Worm (Caenorhabditis elegans): ENCODE measurements around the gene F53F4.15.

The F53F4.15 gene

ce11 chrV:13657291-13657690, 36.5 kb downstream of the F53F4.15 start (continued):
- no peak for TF ChIP-seq pha-4 (GFP tag; IDR thresholded peaks at IDR 0.05)
- no peak for TF ChIP-seq pha-4 (tag; optimal IDR thresholded peaks at IDR 0.05)
- TF ChIP-seq mdl-1 (tag; optimal IDR thresholded peaks at IDR 0.05) = peak; percentile 96 to 98
- no peak for TF ChIP-seq unc-39 (tag; optimal IDR thresholded peaks at IDR 0.05)
- TF ChIP-seq Y48G9A.11 (GFP tag; IDR thresholded peaks at IDR 0.05) = no peak
- 0 out of 2 replicates have a peak, but pooled peaks have one; percentile 9 for TF ChIP-seq zfp-3 (GFP tag; conservative IDR thresholded peaks at IDR 0.05)
- TF ChIP-seq mxl-3 (GFP tag; optimal IDR thresholded peaks at IDR 0.05) = peak; percentile 97
- peak; percentile 50 for TF ChIP-seq duxl-1 (tag; optimal IDR thresholded peaks at IDR 0.05; ENCODE audit: poor library complexity)
- TF ChIP-seq zip-2 (tag; optimal IDR thresholded peaks at IDR 0.05) = peak; percentile 5
- TF ChIP-seq F26F4.8 (GFP tag; conservative IDR thresholded peaks at IDR 0.05) = no peak
- TF ChIP-seq nhr-111 (GFP tag; optimal IDR thresholded peaks at IDR 0.05) = no peak
- TF ChIP-seq mep-1 (tag; optimal IDR thresholded peaks at IDR 0.05) = peak; percentile 50
- peak; percentile 39 for TF ChIP-seq dpl-1 (GFP tag; optimal IDR thresholded peaks at IDR 0.05)
- TF ChIP-seq sdz-12 (GFP tag; optimal IDR thresholded peaks at IDR 0.05) = no peak
- peak; percentile 1 for TF ChIP-seq nhr-6 (tag; optimal IDR thresholded peaks at IDR 0.05)
- peak; percentile 80 for TF ChIP-seq nhr-48 (tag; optimal IDR thresholded peaks at IDR 0.05)
- TF ChIP-seq F37D6.2 (tag; optimal IDR thresholded peaks at IDR 0.05) = no peak
- no peak for TF ChIP-seq Y105C5A.15 (GFP tag; IDR thresholded peaks at IDR 0.05)
- TF ChIP-seq tag-97 (GFP tag; IDR thresholded peaks at IDR 0.05) = no peak
- peak; percentile 26; the same call in 1 of the 2 replicates for TF ChIP-seq ctbp-1 (GFP tag; IDR thresholded peaks at IDR 0.05)
- peak; percentile 97 for TF ChIP-seq hlh-11 (tag; optimal IDR thresholded peaks at IDR 0.05)
- no peak for TF ChIP-seq ceh-62 (tag; optimal IDR thresholded peaks at IDR 0.05)
- TF ChIP-seq fkh-10 (GFP tag; optimal IDR thresholded peaks at IDR 0.05) = no peak
- TF ChIP-seq daf-8 (GFP tag; IDR thresholded peaks at IDR 0.05) = no peak
- peak; percentile 11 for TF ChIP-seq spr-3 (GFP tag; optimal IDR thresholded peaks at IDR 0.05)
- no peak for TF ChIP-seq zip-11 (GFP tag; IDR thresholded peaks at IDR 0.05)
- no peak for TF ChIP-seq F49E8.2 (tag; optimal IDR thresholded peaks at IDR 0.05; ENCODE audit: borderline replicate concordance)
- 0 out of 2 replicates have a peak, but pooled peaks have one; percentile 26 for TF ChIP-seq madf-9 (GFP tag; conservative IDR thresholded peaks at IDR 0.05)
- TF ChIP-seq egl-43 (GFP tag; IDR thresholded peaks at IDR 0.05) = no peak; the same call in 1 of the 2 replicates
- TF ChIP-seq R02D3.7 (tag; optimal IDR thresholded peaks at IDR 0.05) = no peak
- TF ChIP-seq snpc-4 (tag; optimal IDR thresholded peaks at IDR 0.05) = no peak
- no peak for TF ChIP-seq skn-1 (tag; optimal IDR thresholded peaks at IDR 0.05)
- TF ChIP-seq lir-3 (tag; optimal IDR thresholded peaks at IDR 0.05) = no peak
- TF ChIP-seq dmd-9 (GFP tag; IDR thresholded peaks at IDR 0.05) = 0 out of 2 replicates have a peak, but pooled peaks have one; percentile 10
- no peak for TF ChIP-seq daf-16 (GFP tag; optimal IDR thresholded peaks at IDR 0.05)
- peak; percentile 80 for TF ChIP-seq daf-16 (tag; optimal IDR thresholded peaks at IDR 0.05)
- peak; percentile 64 for TF ChIP-seq nhr-10 (tag; optimal IDR thresholded peaks at IDR 0.05)
- 0 out of 2 replicates have a peak, but pooled peaks have one; percentile 33 for TF ChIP-seq lin-38 (GFP tag; IDR thresholded peaks at IDR 0.05)
- TF ChIP-seq nhr-11 (tag; optimal IDR thresholded peaks at IDR 0.05) = peak; percentile 34
- TF ChIP-seq mdt-29 (GFP tag; IDR thresholded peaks at IDR 0.05) = peak; percentile 81
- no peak for TF ChIP-seq ceh-28 (tag; optimal IDR thresholded peaks at IDR 0.05)
- peak; percentile 36 for TF ChIP-seq mes-2 (tag; optimal IDR thresholded peaks at IDR 0.05; ENCODE audit: poor library complexity, severe bottlenecking)
- TF ChIP-seq unc-62 (GFP tag; optimal IDR thresholded peaks at IDR 0.05 in 1 of 2) = peak in 1 of 2 experiments; percentile 97
- no peak for TF ChIP-seq unc-62 (tag; optimal IDR thresholded peaks at IDR 0.05)
- no peak for TF ChIP-seq ztf-11 (tag; optimal IDR thresholded peaks at IDR 0.05)
- no peak for TF ChIP-seq aly-2 (tag; optimal IDR thresholded peaks at IDR 0.05)
- TF ChIP-seq Y5F2A.4 (GFP tag; optimal IDR thresholded peaks at IDR 0.05) = no peak
- peak; percentile 43 to 90 for TF ChIP-seq hif-1 (tag; optimal IDR thresholded peaks at IDR 0.05)
- TF ChIP-seq T26A8.4 (GFP tag; IDR thresholded peaks at IDR 0.05) = no peak; the same call in 1 of the 2 replicates
- peak; percentile 96 for TF ChIP-seq dmd-6 (GFP tag; IDR thresholded peaks at IDR 0.05)
- TF ChIP-seq php-3 (GFP tag; IDR thresholded peaks at IDR 0.05) = peak; percentile 43; the same call in 1 of the 2 replicates
- TF ChIP-seq ceh-44 (GFP tag; IDR thresholded peaks at IDR 0.05) = no peak
